Fruit fly (Drosophila melanogaster): ENCODE results near the gene CG42249.
A peak's percentile ranks its signal among the peaks of the same experiment; 100 is the strongest.

The CG42249 gene

DNA sequence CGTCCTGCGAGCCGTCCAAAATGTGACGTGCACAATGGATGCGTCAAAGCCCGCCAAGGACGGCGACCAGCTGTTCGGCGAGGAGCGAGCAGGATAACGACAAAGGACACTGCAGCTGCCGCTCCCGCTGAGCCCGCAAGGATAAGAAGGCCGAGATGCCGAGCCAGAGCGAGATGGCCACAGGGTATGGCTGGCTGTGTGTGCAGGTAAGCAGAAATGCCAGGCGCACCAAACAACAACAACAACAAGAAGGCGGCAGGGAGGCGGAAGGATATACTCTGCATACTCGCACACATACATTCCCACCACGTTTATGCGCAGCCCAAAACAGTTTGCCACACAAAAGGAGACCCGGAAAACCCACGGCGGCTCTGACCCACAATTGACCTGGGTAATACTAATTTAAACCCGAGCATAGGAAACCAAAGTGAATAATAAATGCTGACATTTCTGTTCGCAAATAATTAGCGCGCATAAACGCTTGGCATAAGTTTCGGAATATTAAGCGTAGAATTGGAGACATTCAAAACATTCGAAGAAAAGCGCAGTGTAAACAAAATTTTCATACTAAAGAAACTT is 50.6 kb downstream of the CG42249 start:
- TF ChIP-seq unc-4 (GFP tag; IDR thresholded peaks at IDR 0.05; ENCODE audit: partially characterized antibody) (no peak), ap (GFP tag; IDR thresholded peaks at IDR 0.05) (no peak), sd (tag; optimal IDR thresholded peaks at IDR 0.05) (no peak), kni (GFP tag; optimal IDR thresholded peaks at IDR 0.05) (no peak), seq (GFP tag; IDR thresholded peaks at IDR 0.05) (0 out of 2 replicates have a peak, but pooled peaks have one; percentile 32), Kr (GFP tag; optimal IDR thresholded peaks at IDR 0.05) (no peak), CG42726 (GFP tag; IDR thresholded peaks at IDR 0.05; ENCODE audit: partially characterized antibody) (no peak), Oaz (GFP tag; IDR thresholded peaks at IDR 0.05) (no peak), emc (GFP tag; optimal IDR thresholded peaks at IDR 0.05) (no peak), amos (GFP tag; IDR thresholded peaks at IDR 0.05; ENCODE audit: partially characterized antibody) (no peak), sug (tag; optimal IDR thresholded peaks at IDR 0.05) (no peak), Ets65A (GFP tag) (no peak), so (GFP tag; IDR thresholded peaks at IDR 0.05) (no peak), pan (optimal IDR thresholded peaks at IDR 0.05) (no peak), pan (GFP tag; optimal IDR thresholded peaks at IDR 0.05 in 1 of 2, IDR thresholded peaks at IDR 0.05 in 1 of 2) (peak in 1 of 2 experiments; percentile 61), Atf3 (GFP tag; optimal IDR thresholded peaks at IDR 0.05) (no peak), Spps (tag; optimal IDR thresholded peaks at IDR 0.05) (no peak), bigmax (GFP tag; optimal IDR thresholded peaks at IDR 0.05) (no peak), salm (tag; optimal IDR thresholded peaks at IDR 0.05) (no peak), Usf (GFP tag; optimal IDR thresholded peaks at IDR 0.05) (no peak), MESR4 (GFP tag; optimal IDR thresholded peaks at IDR 0.05) (no peak), CG2678 (tag; optimal IDR thresholded peaks at IDR 0.05) (peak; percentile 54), ab (GFP tag; optimal IDR thresholded peaks at IDR 0.05) (no peak), fd102C (GFP tag; optimal IDR thresholded peaks at IDR 0.05) (no peak), sqz (GFP tag; optimal IDR thresholded peaks at IDR 0.05) (no peak), CG11398 (GFP tag; optimal IDR thresholded peaks at IDR 0.05) (no peak), Rx (GFP tag; IDR thresholded peaks at IDR 0.05) (no peak), vfl (GFP tag; optimal IDR thresholded peaks at IDR 0.05) (no peak), lbe (GFP tag; optimal IDR thresholded peaks at IDR 0.05) (no peak), Lpt (GFP tag; optimal IDR thresholded peaks at IDR 0.05) (no peak), psq (GFP tag; optimal IDR thresholded peaks at IDR 0.05) (no peak), Hr3 (GFP tag; optimal IDR thresholded peaks at IDR 0.05) (no peak), dysf (GFP tag; IDR thresholded peaks at IDR 0.05) (peak; percentile 47; the same call in 1 of the 3 replicates), ATbp (GFP tag; optimal IDR thresholded peaks at IDR 0.05) (no peak), repo (GFP tag; optimal IDR thresholded peaks at IDR 0.05) (no peak), CG3163 (GFP tag; optimal IDR thresholded peaks at IDR 0.05) (no peak), dimm (GFP tag; IDR thresholded peaks at IDR 0.05) (no peak), Scr (GFP tag; IDR thresholded peaks at IDR 0.05; ENCODE audit: partially characterized antibody) (no peak), kah (GFP tag; optimal IDR thresholded peaks at IDR 0.05) (no peak), fru (optimal IDR thresholded peaks at IDR 0.05) (no peak), CG13424 (tag; optimal IDR thresholded peaks at IDR 0.05) (peak; percentile 36), Hr39 (optimal IDR thresholded peaks at IDR 0.05) (no peak), TFAM (GFP tag; optimal IDR thresholded peaks at IDR 0.05) (no peak), CG10565 (GFP tag; optimal IDR thresholded peaks at IDR 0.05) (no peak), Antp (GFP tag; optimal IDR thresholded peaks at IDR 0.05) (peak; percentile 14), cwo (GFP tag; optimal IDR thresholded peaks at IDR 0.05) (no peak), dm (GFP tag; optimal IDR thresholded peaks at IDR 0.05) (no peak), Ravus (GFP tag; IDR thresholded peaks at IDR 0.05) (no peak), Stat92E (GFP tag; optimal IDR thresholded peaks at IDR 0.05) (no peak), CHES-1-like (GFP tag; optimal IDR thresholded peaks at IDR 0.05) (no peak), sob (GFP tag; IDR thresholded peaks at IDR 0.05) (peak; percentile 13; the same call in 1 of the 2 replicates), Xbp1 (GFP tag; optimal IDR thresholded peaks at IDR 0.05) (peak; percentile 25)

Measured in whole organism, embryonic.